Fruit fly (Drosophila melanogaster) whole organism, adult: ENCODE measurements around the gene CG13065.

Source experiments
- CG11617 ChIP-seq: fragments of 200-800 bp; sonication (Bioruptor generic); optimal IDR thresholded peaks from 2 replicates; lab custom pipeline; 2017; ENCODE audit warnings: mild to moderate bottlenecking, missing biosample characterization, missing genetic modification reagents, missing genetic modification characterization
- CG12768 ChIP-seq: fragments of 200-800 bp; sonication (Bioruptor generic); optimal IDR thresholded peaks from 2 replicates; lab custom pipeline; 2017; ENCODE audit warnings: missing biosample characterization, missing genetic modification characterization, mild to moderate bottlenecking, moderate library complexity, missing genetic modification reagents
- CG14711 ChIP-seq: fragments of 200-800 bp; sonication (Bioruptor generic); optimal IDR thresholded peaks from 2 replicates; lab custom pipeline; 2018; ENCODE audit warnings: missing biosample characterization, mild to moderate bottlenecking, missing genetic modification characterization, moderate library complexity
- CG1620 ChIP-seq: fragments of 200-800 bp; sonication (Bioruptor generic); optimal IDR thresholded peaks from 2 replicates; lab custom pipeline; 2016; ENCODE audit warnings: missing biosample characterization, missing genetic modification characterization
- CG33017 ChIP-seq: fragments of 200-800 bp; sonication (Bioruptor generic); optimal IDR thresholded peaks from 2 replicates; lab custom pipeline; 2018; ENCODE audit warnings: missing biosample characterization, mild to moderate bottlenecking, missing genetic modification characterization, moderate library complexity
- CG5204 ChIP-seq: fragments of 200-800 bp; sonication (Bioruptor generic); optimal IDR thresholded peaks from 2 replicates; lab custom pipeline; 2016; ENCODE audit warnings: missing biosample characterization, missing genetic modification characterization
- CG7045 ChIP-seq: fragments of 200-800 bp; sonication (Bioruptor generic); optimal IDR thresholded peaks from 2 replicates; lab custom pipeline; 2017; ENCODE audit warnings: missing biosample characterization, mild to moderate bottlenecking, missing genetic modification characterization
- CG7101 ChIP-seq: fragments of 200-800 bp; sonication (Bioruptor generic); optimal IDR thresholded peaks from 2 replicates; lab custom pipeline; 2018; ENCODE audit warnings: missing biosample characterization, mild to moderate bottlenecking, missing genetic modification characterization, moderate library complexity
- Clk ChIP-seq: fragments of 200-800 bp; sonication (Bioruptor generic); optimal IDR thresholded peaks from 2 replicates; lab custom pipeline; 2017; ENCODE audit warnings: missing biosample characterization, missing genetic modification characterization
- Crg-1 ChIP-seq: fragments of 200-800 bp; sonication (Bioruptor generic); optimal IDR thresholded peaks from 2 replicates; lab custom pipeline; 2016; ENCODE audit warnings: missing biosample characterization, missing genetic modification characterization
- Hr96 ChIP-seq: fragments of 200-800 bp; sonication (Bioruptor generic); optimal IDR thresholded peaks from 2 replicates; lab custom pipeline; 2016; ENCODE audit warnings: missing biosample characterization, missing genetic modification characterization
- Mnt ChIP-seq: fragments of 200-800 bp; sonication (Bioruptor generic); optimal IDR thresholded peaks from 2 replicates; lab custom pipeline; 2016; ENCODE audit warnings: missing biosample characterization, mild to moderate bottlenecking, missing genetic modification characterization
- bab1 ChIP-seq: fragments of 200-800 bp; sonication (Bioruptor generic); optimal IDR thresholded peaks from 3 replicates; lab custom pipeline; 2019; ENCODE audit warnings: missing biosample characterization, mild to moderate bottlenecking, missing genetic modification characterization, moderate library complexity
- cic ChIP-seq: fragments of 200-800 bp; sonication (Bioruptor generic); optimal IDR thresholded peaks from 2 replicates; lab custom pipeline; 2017; ENCODE audit warnings: missing biosample characterization, mild to moderate bottlenecking, missing genetic modification characterization, moderate library complexity
- cnc ChIP-seq, 2 experiments: fragments of >200 bp; optimal IDR thresholded peaks; 2 replicates each; lab custom pipeline; 2017
- kay ChIP-seq: fragments of 200-800 bp; sonication (Bioruptor generic); peaks from one replicate; lab custom pipeline; 2016; ENCODE audit warnings: missing biosample characterization, missing genetic modification characterization, borderline replicate concordance
- ovo ChIP-seq: fragments of 200-800 bp; sonication (Bioruptor generic); optimal IDR thresholded peaks from 2 replicates; lab custom pipeline; 2016; ENCODE audit warnings: missing biosample characterization, missing genetic modification characterization
- pad ChIP-seq: fragments of 200-800 bp; sonication (Bioruptor generic); optimal IDR thresholded peaks from 3 replicates; lab custom pipeline; 2017; ENCODE audit warnings: missing biosample characterization, missing genetic modification characterization, mild to moderate bottlenecking, moderate library complexity, missing genetic modification reagents
- tj ChIP-seq: fragments of 200-800 bp; sonication (Bioruptor generic); optimal IDR thresholded peaks from 3 replicates; lab custom pipeline; 2017; ENCODE audit warnings: missing biosample characterization, mild to moderate bottlenecking, missing genetic modification characterization, moderate library complexity
- toe ChIP-seq: fragments of 200-800 bp; sonication (Bioruptor generic); optimal IDR thresholded peaks from 2 replicates; lab custom pipeline; 2016; ENCODE audit warnings: missing biosample characterization, missing genetic modification characterization

The CG13065 gene

DNA sequence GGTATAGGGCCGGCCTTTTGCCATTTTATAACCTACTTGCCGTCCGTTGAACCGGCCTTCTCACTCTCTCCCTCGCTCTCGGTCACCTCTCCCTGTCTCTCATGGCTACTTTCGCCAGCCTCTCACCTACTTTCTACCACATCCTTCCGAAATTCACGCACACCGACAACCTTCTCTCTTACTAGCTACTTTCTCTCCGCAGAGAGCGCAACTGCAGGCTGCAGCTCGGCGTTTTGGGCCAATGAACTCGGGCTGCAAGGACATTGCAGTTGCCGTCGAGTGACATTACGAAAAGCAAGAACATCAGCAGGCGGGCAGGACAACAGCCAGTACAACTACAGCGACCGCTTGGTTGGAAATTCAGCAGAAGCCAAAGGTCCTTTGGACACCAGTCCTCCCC lies 35.9 kb upstream of the CG13065 start:
- no peak for TF ChIP-seq CG14711 (tag; lab: Kevin White, UChicago)
- no peak for TF ChIP-seq Hr96 (GFP tag; lab: Kevin White, UChicago)
- no peak for TF ChIP-seq pad (GFP tag; lab: Kevin White, UChicago)
- TF ChIP-seq toe (GFP tag; lab: Kevin White, UChicago), result no peak
- TF ChIP-seq kay (GFP tag; lab: Kevin White, UChicago), result no peak
- TF ChIP-seq bab1 (GFP tag; lab: Kevin White, UChicago), result no peak
- TF ChIP-seq Crg-1 (GFP tag; lab: Kevin White, UChicago), result no peak
- no peak for TF ChIP-seq cnc (optimal IDR thresholded peaks at IDR 0.05; lab: Kevin White, UChicago)
- no peak for TF ChIP-seq CG7045
- TF ChIP-seq CG33017 (tag; lab: Kevin White, UChicago), result no peak

dm6 chr3L:16252255-16252654 lies 25.0 kb upstream of the CG13065 start, which contains the start of gene CG13055:
CG13055 (minus strand) TSS chr3L:16252355.
- TF ChIP-seq CG12768 (GFP tag; lab: Kevin White, UChicago) (no peak), CG11617 (GFP tag; lab: Kevin White, UChicago) (no peak), cnc (optimal IDR thresholded peaks at IDR 0.05; lab: Kevin White, UChicago) (no peak), kay (GFP tag; lab: Kevin White, UChicago) (no peak), CG14711 (tag; lab: Kevin White, UChicago) (no peak), tj (no peak)

dm6 chr3L:16257118-16257627 lies 20.1 kb upstream of the CG13065 start, which contains the start of gene CG13054:
CG13054 (minus strand) TSS chr3L:16257191.
- TF ChIP-seq cnc (optimal IDR thresholded peaks at IDR 0.05; lab: Kevin White, UChicago) (no peak), CG11617 (GFP tag; lab: Kevin White, UChicago) (no peak), cic (GFP tag; lab: Kevin White, UChicago) (no peak), bab1 (GFP tag; lab: Kevin White, UChicago) (no peak), CG7101 (tag; lab: Kevin White, UChicago) (no peak), tj (no peak), pad (GFP tag; lab: Kevin White, UChicago) (no peak), CG33017 (tag; lab: Kevin White, UChicago) (no peak), CG1620 (GFP tag; lab: Kevin White, UChicago) (no peak), CG12768 (GFP tag; lab: Kevin White, UChicago) (no peak), Crg-1 (GFP tag; lab: Kevin White, UChicago) (no peak), Hr96 (GFP tag; lab: Kevin White, UChicago) (no peak), CG5204 (GFP tag; lab: Kevin White, UChicago) (no peak), CG7045 (no peak), ovo (GFP tag; lab: Kevin White, UChicago) (no peak), kay (GFP tag; lab: Kevin White, UChicago) (no peak), Clk (no peak)

- TF ChIP-seq tj, result no peak
- TF ChIP-seq bab1 (GFP tag; lab: Kevin White, UChicago), result no peak
- no peak for TF ChIP-seq ovo (GFP tag; lab: Kevin White, UChicago)
- no peak for TF ChIP-seq Clk
- no peak for TF ChIP-seq CG1620 (GFP tag; lab: Kevin White, UChicago)
- no peak for TF ChIP-seq pad (GFP tag; lab: Kevin White, UChicago)
- TF ChIP-seq Mnt (GFP tag; lab: Kevin White, UChicago), result no peak
- no peak for TF ChIP-seq Crg-1 (GFP tag; lab: Kevin White, UChicago)
- no peak for TF ChIP-seq CG12768 (GFP tag; lab: Kevin White, UChicago)
- TF ChIP-seq cnc (optimal IDR thresholded peaks at IDR 0.05; lab: Kevin White, UChicago), result no peak
- no peak for TF ChIP-seq CG7045
- TF ChIP-seq Hr96 (GFP tag; lab: Kevin White, UChicago), result no peak
- no peak for TF ChIP-seq CG7101 (tag; lab: Kevin White, UChicago)
- TF ChIP-seq kay (GFP tag; lab: Kevin White, UChicago), result no peak
Measured at dm6 chr3L:16259552-16259951, 17.7 kb upstream of the CG13065 start, which contains the start of gene CG13053. CG13053 (minus strand) TSS chr3L:16259722.

DNA sequence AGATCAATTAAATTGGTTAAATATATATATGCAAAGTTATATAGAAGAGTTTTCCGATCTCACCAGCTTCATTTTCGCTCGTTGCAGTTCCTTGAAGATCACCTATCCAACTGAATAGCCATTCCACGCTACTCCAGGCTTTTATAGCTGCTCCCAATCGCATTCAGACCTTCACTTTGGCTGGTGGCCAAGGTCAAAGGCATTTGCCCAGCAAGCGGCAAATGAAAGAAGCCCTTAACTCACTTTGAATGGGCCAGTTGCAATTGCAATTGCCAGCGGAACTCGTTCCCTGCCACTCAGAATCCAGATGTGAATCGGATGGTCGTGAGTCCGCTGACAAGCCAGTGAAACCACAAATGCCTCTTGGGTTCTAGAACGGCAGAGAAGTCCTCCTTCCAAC lies 15.7 kb upstream of the CG13065 start, which contains the start of gene CG34247:
Gene CG34247, minus strand, starts transcription at position 101 of the 400 bp plus-strand sequence.
- TF ChIP-seq CG1620 (GFP tag; lab: Kevin White, UChicago), result no peak
- no peak for TF ChIP-seq CG7045

DNA sequence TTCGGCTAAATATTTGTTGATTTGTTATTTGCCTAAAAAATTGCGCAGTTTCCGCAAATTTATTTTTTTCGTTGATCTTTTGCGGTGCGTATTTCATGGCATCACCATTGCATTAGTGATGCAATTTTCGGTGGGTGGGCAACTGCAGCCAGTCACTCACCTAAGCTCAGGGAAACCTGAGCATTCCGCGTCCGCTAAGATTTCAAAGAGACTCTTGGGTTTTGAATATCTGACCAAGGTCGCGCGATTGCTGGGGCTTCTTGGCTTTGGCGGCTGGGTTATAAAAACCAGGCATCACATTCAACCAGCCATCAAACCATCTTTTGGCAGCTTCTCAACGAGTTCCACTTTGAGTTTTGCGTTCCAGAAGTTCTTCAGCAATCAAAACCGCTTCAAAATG lies 14.8 kb upstream of the CG13065 start, which contains the start of gene CG13071:
Gene CG13071, plus strand, starts transcription at position 301 of the 400 bp plus-strand sequence.
- no peak for TF ChIP-seq bab1 (GFP tag; lab: Kevin White, UChicago)
- no peak for TF ChIP-seq CG33017 (tag; lab: Kevin White, UChicago)
- no peak for TF ChIP-seq CG1620 (GFP tag; lab: Kevin White, UChicago)

- TF ChIP-seq toe (GFP tag; lab: Kevin White, UChicago) (no peak), Crg-1 (GFP tag; lab: Kevin White, UChicago) (no peak), cnc (optimal IDR thresholded peaks at IDR 0.05; lab: Kevin White, UChicago) (no peak), CG12768 (GFP tag; lab: Kevin White, UChicago) (no peak), Mnt (GFP tag; lab: Kevin White, UChicago) (no peak), CG7045 (no peak)
Measured at dm6 chr3L:16263043-16263442, 14.2 kb upstream of the CG13065 start, which contains the start of gene CG13070. CG13070 (plus strand) TSS chr3L:16263343.
